Fruit fly (Drosophila melanogaster): ENCODE measurements around the gene ssp5.

Gene ssp5

DNA sequence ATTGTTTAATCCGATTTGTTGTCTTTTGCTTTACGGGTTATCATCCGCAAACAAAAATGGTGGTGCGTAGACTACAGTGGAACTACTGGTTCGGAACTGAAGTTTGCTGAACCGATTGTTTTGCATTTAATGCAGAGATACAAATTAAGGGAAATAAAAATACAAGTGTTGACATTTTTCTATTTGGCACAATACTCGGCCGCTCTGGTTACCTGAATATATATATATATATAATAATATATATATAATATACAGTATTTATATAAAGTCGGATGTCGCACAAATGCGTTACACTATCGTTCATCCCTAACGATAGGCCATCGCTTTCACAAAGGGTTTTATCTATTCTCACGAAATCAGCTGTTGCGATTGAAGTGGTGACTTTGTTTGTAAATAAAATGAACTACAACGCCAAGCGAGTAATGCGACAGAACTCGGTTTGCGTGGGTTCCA is 16.1 kb upstream of the ssp5 start, which contains the start of the genes DCAF12 and Spt3:
DCAF12 (minus strand) TSS at position 204 of the 453 bp plus-strand sequence.
Spt3 (plus strand) TSS at position 329 of the 453 bp plus-strand sequence.
- TF ChIP-seq EcR (GFP tag; optimal IDR thresholded peaks at IDR 0.05): no peak
- no peak for TF ChIP-seq psq (optimal IDR thresholded peaks at IDR 0.05)
- TF ChIP-seq usp (GFP tag; optimal IDR thresholded peaks at IDR 0.05): no peak
- no peak for TF ChIP-seq pan (optimal IDR thresholded peaks at IDR 0.05)
- TF ChIP-seq Dll (optimal IDR thresholded peaks at IDR 0.05): no peak
- no peak for TF ChIP-seq CG8478 (optimal IDR thresholded peaks at IDR 0.05)

DNA sequence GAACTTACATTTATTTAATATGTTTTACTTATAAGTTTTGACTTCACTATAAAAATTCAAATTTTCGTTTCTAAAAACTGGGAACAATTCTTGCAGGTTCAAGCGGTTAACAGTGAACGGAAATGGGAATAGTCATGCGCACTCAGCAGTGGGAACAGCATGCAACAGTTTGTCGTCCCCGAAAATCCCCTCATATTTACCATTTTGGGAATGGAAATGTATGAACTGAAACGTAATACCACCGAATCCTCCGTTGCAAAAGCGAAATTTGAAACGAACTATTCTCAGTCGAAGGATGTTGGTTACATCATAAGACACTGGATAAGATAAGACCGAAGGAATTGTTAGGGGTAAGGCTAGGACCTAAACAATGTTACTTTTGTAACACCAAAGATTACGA is 12.0 kb upstream of the ssp5 start:
- TF ChIP-seq psq (optimal IDR thresholded peaks at IDR 0.05) (no peak), pan (optimal IDR thresholded peaks at IDR 0.05) (no peak), usp (GFP tag; optimal IDR thresholded peaks at IDR 0.05) (no peak), Dll (optimal IDR thresholded peaks at IDR 0.05) (no peak), CG8478 (optimal IDR thresholded peaks at IDR 0.05) (no peak), EcR (GFP tag; optimal IDR thresholded peaks at IDR 0.05) (no peak)

DNA sequence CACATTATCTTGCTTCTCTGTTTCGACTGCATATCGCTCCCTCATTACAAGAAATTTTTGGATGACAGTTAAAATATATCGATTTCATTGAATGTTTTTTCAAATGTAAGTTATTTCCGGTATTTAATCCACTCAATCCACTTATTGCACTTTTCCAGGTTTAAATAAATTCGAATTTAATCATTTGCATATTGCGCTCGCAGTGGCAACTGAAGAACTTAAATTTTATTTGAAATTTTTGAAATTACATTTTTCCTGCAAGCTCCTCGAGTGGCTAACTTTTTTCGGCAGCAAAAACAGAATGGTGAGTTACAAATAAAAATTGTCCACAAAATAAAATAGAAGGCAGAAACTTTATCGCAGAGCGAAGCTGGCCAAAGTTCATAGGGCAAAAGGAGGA is 1.3 kb upstream of the ssp5 start, which contains the start of the genes CG31358, CG42504 and CG42505:
CG31358 (minus strand) TSS at position 101 of the 400 bp plus-strand sequence.
CG42504 (minus strand) TSS at position 101 of the 400 bp plus-strand sequence.
CG42505 (minus strand) TSS at position 101 of the 400 bp plus-strand sequence.
- no peak for TF ChIP-seq psq (optimal IDR thresholded peaks at IDR 0.05)
- TF ChIP-seq EcR (GFP tag; optimal IDR thresholded peaks at IDR 0.05): no peak
- TF ChIP-seq pan (optimal IDR thresholded peaks at IDR 0.05): no peak
- no peak for TF ChIP-seq CG8478 (optimal IDR thresholded peaks at IDR 0.05)
- TF ChIP-seq Dll (optimal IDR thresholded peaks at IDR 0.05): no peak
- no peak for TF ChIP-seq usp (GFP tag; optimal IDR thresholded peaks at IDR 0.05)

DNA sequence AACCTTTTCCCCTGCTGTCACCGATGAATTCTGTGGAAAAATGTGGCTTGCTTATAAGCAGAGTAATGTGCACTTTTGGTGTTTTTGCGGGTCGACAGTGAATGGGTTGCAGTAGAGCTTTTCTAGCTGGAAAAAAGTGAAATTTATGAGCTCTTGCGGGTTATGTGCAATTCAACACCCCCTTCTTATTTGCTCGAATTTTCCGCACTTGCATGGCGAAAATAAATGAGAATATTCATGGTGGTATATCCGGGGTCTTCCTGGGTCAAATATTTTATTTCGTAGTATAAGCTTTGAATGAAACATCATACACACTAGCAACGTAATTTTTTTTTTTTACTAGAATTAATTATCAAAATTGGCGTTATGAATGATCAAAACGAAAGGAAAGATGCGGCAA is 7.3 kb downstream of the ssp5 start, which contains the start of gene CG14736:
CG14736 (plus strand) TSS at position 301 of the 400 bp plus-strand sequence.
- TF ChIP-seq Dll (optimal IDR thresholded peaks at IDR 0.05): no peak
- no peak for TF ChIP-seq pan (optimal IDR thresholded peaks at IDR 0.05)
- no peak for TF ChIP-seq CG8478 (optimal IDR thresholded peaks at IDR 0.05)
- TF ChIP-seq usp (GFP tag; optimal IDR thresholded peaks at IDR 0.05): no peak
- TF ChIP-seq EcR (GFP tag; optimal IDR thresholded peaks at IDR 0.05): no peak
- TF ChIP-seq psq (optimal IDR thresholded peaks at IDR 0.05): no peak

DNA sequence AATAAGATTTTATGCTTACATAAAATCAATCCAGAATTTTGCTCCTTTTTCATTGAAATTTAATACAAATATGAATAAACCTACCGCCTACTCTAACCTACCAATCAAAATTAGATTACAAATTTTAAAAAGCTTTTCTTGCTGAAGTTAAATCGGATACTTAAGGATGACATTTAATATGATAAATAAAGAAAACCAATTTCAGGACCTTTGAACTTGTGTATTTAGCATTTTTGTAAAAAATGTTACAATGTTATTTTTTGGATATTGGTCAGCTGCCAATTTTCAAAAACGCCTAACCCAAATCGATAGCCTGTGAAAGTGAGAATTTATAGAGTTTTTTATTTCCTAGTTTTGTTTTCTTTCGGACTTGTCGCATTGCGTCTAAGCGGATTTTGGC is 16.2 kb downstream of the ssp5 start, which contains the start of gene CG14739:
CG14739 (minus strand) TSS at position 101 of the 400 bp plus-strand sequence.
- TF ChIP-seq EcR (GFP tag; optimal IDR thresholded peaks at IDR 0.05) (no peak), pan (optimal IDR thresholded peaks at IDR 0.05) (no peak), usp (GFP tag; optimal IDR thresholded peaks at IDR 0.05) (no peak), psq (optimal IDR thresholded peaks at IDR 0.05) (no peak), CG8478 (optimal IDR thresholded peaks at IDR 0.05) (no peak), Dll (optimal IDR thresholded peaks at IDR 0.05) (no peak)

DNA sequence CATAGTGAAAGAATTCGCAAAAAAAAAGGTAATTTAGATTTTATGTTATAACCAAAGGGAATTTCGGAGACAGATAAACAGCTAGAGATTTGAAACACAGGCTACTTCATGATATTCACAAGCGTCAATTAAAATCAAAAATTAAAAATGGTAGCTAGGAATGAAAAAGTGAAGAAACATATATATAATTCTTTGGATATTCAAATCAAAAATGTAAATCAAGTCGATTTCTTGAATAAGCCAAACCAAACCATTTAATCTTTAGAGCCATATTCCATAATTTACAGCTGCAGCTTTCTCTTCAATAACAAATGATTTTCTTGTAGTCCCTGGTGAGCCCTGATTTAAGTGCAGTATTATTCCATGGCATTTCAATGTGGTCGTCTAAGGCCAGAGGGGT is 29.9 kb downstream of the ssp5 start, which contains the start of gene CG14740:
CG14740 (minus strand) TSS at position 101 of the 400 bp plus-strand sequence.
- TF ChIP-seq usp (GFP tag; optimal IDR thresholded peaks at IDR 0.05): no peak
- TF ChIP-seq Dll (optimal IDR thresholded peaks at IDR 0.05): no peak
- no peak for TF ChIP-seq EcR (GFP tag; optimal IDR thresholded peaks at IDR 0.05)
- TF ChIP-seq psq (optimal IDR thresholded peaks at IDR 0.05): no peak
- TF ChIP-seq CG8478 (optimal IDR thresholded peaks at IDR 0.05): no peak
- TF ChIP-seq pan (optimal IDR thresholded peaks at IDR 0.05): no peak

DNA sequence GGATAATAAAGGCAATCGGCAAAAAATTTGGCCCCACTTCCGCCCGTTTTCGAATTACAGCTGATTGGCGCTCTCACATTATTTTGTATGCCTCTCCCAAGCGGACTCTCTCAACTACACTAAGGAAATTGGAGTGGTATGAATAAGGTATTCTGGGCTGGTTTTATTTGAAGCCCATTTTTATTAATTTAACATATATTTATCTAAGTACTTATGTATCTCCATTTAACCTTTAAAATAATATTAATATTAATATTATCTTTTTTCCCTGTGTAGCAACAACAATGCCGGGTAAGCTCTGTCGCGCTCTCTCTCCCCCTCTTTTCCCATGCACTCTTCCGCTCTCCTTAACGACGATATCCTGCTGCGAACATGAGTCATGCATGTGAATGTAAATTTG is 46.0 kb downstream of the ssp5 start:
- TF ChIP-seq psq (optimal IDR thresholded peaks at IDR 0.05): no peak
- TF ChIP-seq pan (optimal IDR thresholded peaks at IDR 0.05): no peak
- TF ChIP-seq Dll (optimal IDR thresholded peaks at IDR 0.05): no peak
- TF ChIP-seq CG8478 (optimal IDR thresholded peaks at IDR 0.05): no peak
- TF ChIP-seq EcR (GFP tag; optimal IDR thresholded peaks at IDR 0.05): no peak
- no peak for TF ChIP-seq usp (GFP tag; optimal IDR thresholded peaks at IDR 0.05)

DNA sequence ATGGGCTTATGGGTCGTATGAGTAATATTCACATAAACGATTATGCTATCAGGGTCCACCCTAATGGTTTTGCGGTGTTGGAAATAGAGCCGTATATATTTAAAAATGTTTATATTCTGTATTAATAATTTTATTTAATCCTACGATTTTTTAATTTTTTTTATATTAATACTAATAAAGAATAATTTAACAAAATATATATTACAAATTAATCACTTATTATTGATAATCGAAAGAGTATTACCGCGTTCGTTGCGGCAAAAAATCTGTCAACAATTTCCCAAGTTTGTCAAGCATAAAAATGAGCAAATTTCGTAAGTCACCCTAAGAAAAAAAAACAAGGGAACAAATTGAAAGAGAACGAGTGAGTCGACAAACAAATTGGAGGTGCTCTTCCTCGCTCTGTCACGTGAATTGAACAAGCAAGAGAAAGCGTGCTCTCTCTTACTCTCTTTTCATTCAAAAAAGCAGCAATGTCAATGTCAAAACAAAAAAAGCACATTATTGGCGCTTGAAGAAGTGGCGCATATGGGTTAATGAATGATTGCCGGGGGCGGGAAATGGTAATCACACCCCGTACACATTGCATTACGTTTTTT is 47.5 kb downstream of the ssp5 start:
- TF ChIP-seq usp (GFP tag; optimal IDR thresholded peaks at IDR 0.05) (no peak), Dll (optimal IDR thresholded peaks at IDR 0.05) (no peak), psq (optimal IDR thresholded peaks at IDR 0.05) (no peak), pan (optimal IDR thresholded peaks at IDR 0.05) (no peak), CG8478 (optimal IDR thresholded peaks at IDR 0.05) (no peak), EcR (GFP tag; optimal IDR thresholded peaks at IDR 0.05) (no peak)

DNA sequence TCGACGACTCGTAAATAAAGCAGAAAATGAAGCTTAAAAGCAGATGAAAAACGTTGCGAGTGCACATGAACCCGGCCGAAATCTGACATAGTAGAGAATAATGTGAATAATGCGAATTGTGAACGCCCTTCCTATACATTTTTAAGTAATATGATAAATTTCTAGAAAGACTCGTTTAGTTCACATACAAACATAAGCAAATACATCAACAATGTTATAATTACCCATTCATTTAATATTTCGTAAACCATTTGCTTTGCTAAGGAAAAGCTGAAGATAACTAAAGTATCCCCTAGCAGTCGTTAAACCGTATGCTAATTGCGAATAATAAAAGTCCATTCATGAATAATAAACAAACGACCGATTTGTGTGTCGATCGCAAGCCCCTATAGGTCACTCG is 50.6 kb downstream of the ssp5 start:
- TF ChIP-seq CG8478 (optimal IDR thresholded peaks at IDR 0.05) (no peak), usp (GFP tag; optimal IDR thresholded peaks at IDR 0.05) (no peak), pan (optimal IDR thresholded peaks at IDR 0.05) (no peak), EcR (GFP tag; optimal IDR thresholded peaks at IDR 0.05) (no peak), psq (optimal IDR thresholded peaks at IDR 0.05) (no peak), Dll (optimal IDR thresholded peaks at IDR 0.05) (no peak)
